Fruit fly (Drosophila melanogaster) whole organism, wandering third instar larva: ENCODE measurements around the gene CG11417.

Experiments
- Abd-B ChIP-seq: fragments of >200 bp; optimal IDR thresholded peaks from 2 replicates; lab custom pipeline; 2017; ENCODE audit warnings: missing biosample characterization, missing genetic modification characterization
- OdsH ChIP-seq: fragments of 200-800 bp; sonication (Bioruptor generic); optimal IDR thresholded peaks from 2 replicates; lab custom pipeline; 2016; ENCODE audit warnings: missing biosample characterization, mild to moderate bottlenecking, missing genetic modification characterization
- brk ChIP-seq: fragments of 200-800 bp; sonication (Bioruptor generic); optimal IDR thresholded peaks from 2 replicates; lab custom pipeline; 2016; ENCODE audit warnings: missing biosample characterization, mild to moderate bottlenecking, missing genetic modification characterization
- fru ChIP-seq: fragments of 200-800 bp; sonication (Bioruptor generic); optimal IDR thresholded peaks from 3 replicates; lab custom pipeline; 2016; ENCODE audit warnings: missing biosample characterization, mild to moderate bottlenecking, missing genetic modification characterization
- h ChIP-seq: fragments of 200-800 bp; sonication (Bioruptor generic); optimal IDR thresholded peaks from 3 replicates; lab custom pipeline; 2016; ENCODE audit warnings: missing biosample characterization, mild to moderate bottlenecking, missing genetic modification characterization
- pan ChIP-seq: fragments of >200 bp; optimal IDR thresholded peaks from 2 replicates; lab custom pipeline; 2017
- sage ChIP-seq: fragments of 200-800 bp; sonication (Bioruptor generic); optimal IDR thresholded peaks from 2 replicates; lab custom pipeline; 2016; ENCODE audit warnings: missing biosample characterization, mild to moderate bottlenecking, missing genetic modification characterization
- sv ChIP-seq: fragments of 200-800 bp; sonication (Bioruptor generic); optimal IDR thresholded peaks from 3 replicates; lab custom pipeline; 2016; ENCODE audit warnings: missing biosample characterization, missing genetic modification characterization
- woc ChIP-seq: sonication (Bioruptor generic); optimal IDR thresholded peaks from 2 replicates; lab custom pipeline; 2016; ENCODE audit warnings: missing biosample characterization, mild to moderate bottlenecking, missing genetic modification characterization

DNA sequence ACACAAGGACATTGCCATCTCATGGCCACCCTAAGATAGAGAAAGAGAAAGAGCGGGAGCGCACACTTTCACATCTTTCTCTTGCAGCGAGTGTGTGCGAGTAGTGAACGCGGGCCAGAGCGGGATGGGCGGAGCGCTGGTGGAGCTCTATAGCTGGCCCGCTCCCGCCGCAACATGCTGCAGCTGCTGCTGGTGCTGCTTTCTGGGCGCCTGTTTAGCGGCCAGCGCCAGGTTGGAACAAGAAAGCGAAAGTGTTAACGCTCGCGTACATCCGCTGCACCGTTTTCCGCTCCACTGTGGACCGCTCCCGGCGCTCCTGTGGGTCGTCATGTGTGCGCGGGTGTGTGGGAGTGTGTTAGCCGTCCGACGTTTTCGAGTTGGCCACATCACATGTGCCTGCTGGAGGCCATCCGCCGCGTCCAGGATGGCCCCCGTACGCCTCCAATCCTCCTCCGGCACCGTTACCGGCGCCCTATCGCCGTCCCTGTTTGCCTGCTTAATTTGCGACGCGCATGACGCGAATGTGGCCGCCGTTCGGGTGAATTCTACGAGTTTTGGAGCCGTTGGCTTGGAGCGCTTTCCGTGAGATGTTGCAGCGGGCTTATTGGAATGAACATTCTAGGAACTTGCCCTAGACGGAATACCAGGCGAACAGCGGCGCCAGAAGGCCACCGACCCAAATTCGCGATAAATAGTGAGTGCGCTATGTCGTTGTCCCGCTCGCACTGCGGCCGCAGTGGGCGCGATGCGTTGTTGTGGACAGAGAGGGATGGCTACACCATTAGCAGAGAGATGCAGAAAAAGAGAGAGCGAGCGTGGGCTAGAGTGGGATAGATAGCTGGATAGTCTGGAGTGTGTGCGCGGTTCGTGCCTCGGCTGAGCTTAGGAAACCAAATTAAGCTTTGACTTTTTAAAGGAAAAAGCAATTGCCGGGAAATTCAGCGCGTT, 45.5 kb downstream of the CG11417 start:
- TF ChIP-seq Abd-B (GFP tag; lab: Kevin White, UChicago): no peak
- no peak for TF ChIP-seq brk
- no peak for TF ChIP-seq sv (GFP tag; lab: Kevin White, UChicago)
- peak; percentile 80 for TF ChIP-seq woc (GFP tag; lab: Kevin White, UChicago)
- no peak for TF ChIP-seq OdsH (GFP tag; lab: Kevin White, UChicago)
- TF ChIP-seq pan: no peak
- TF ChIP-seq sage (GFP tag; lab: Kevin White, UChicago): no peak
- TF ChIP-seq h (GFP tag; lab: Kevin White, UChicago): peak; percentile 17
- peak; percentile 5 for TF ChIP-seq fru (GFP tag; lab: Kevin White, UChicago)
